Fruit fly (Drosophila melanogaster) whole organism, embryonic: ENCODE measurements around the gene fend.

Source experiments
- Atf3 ChIP-seq: fragments of 200-800 bp; sonication (Bioruptor generic); optimal IDR thresholded peaks from 3 replicates; lab custom pipeline; 2016; ENCODE audit warnings: missing biosample characterization, missing genetic modification characterization
- BEAF-32 ChIP-seq: fragments of 200-800 bp; sonication (Bioruptor generic); optimal IDR thresholded peaks from 3 replicates; lab custom pipeline; 2017; ENCODE audit warnings: missing biosample characterization, missing genetic modification characterization, mild to moderate bottlenecking, moderate library complexity, missing genetic modification reagents
- Bgb ChIP-seq: fragments of 200-800 bp; sonication (Bioruptor generic); IDR thresholded peaks from 2 replicates; pipeline ENCODE4 v1.3.6; 2022; ENCODE audit warnings: missing biosample characterization, missing genetic modification characterization; ENCODE audit not compliant: partially characterized antibody
- Bteb2 ChIP-seq: fragments of 200-800 bp; sonication (Bioruptor generic); optimal IDR thresholded peaks from 2 replicates; lab custom pipeline; 2016; ENCODE audit warnings: missing biosample characterization, missing genetic modification characterization
- CG10209 ChIP-seq: fragments of 200-800 bp; sonication (Bioruptor generic); optimal IDR thresholded peaks from 3 replicates; lab custom pipeline; 2017; ENCODE audit warnings: missing biosample characterization, mild to moderate bottlenecking, missing genetic modification characterization, missing genetic modification reagents
- CG1024 ChIP-seq: fragments of 200-800 bp; sonication (Bioruptor generic); IDR thresholded peaks from 2 replicates; pipeline ENCODE4 v1.3.6; 2022; ENCODE audit warnings: missing biosample characterization, missing genetic modification characterization
- CG10366 ChIP-seq: fragments of 200-800 bp; sonication (Bioruptor generic); IDR thresholded peaks from 2 replicates; pipeline ENCODE4 v1.3.6; 2022; ENCODE audit warnings: missing biosample characterization, missing genetic modification characterization
- CG10431 ChIP-seq: fragments of 200-800 bp; sonication (Bioruptor generic); optimal IDR thresholded peaks from 3 replicates; lab custom pipeline; 2018; ENCODE audit warnings: missing biosample characterization, mild to moderate bottlenecking, missing genetic modification characterization
- CG11456 ChIP-seq: fragments of 200-800 bp; sonication (Bioruptor generic); IDR thresholded peaks from 3 replicates; pipeline ENCODE4 v1.3.6; 2022; ENCODE audit warnings: missing biosample characterization, missing genetic modification characterization
- CG12219 ChIP-seq: fragments of 200-800 bp; sonication (Bioruptor generic); optimal IDR thresholded peaks from 3 replicates; lab custom pipeline; 2018; ENCODE audit warnings: missing biosample characterization, mild to moderate bottlenecking, missing genetic modification characterization
- CG13296 ChIP-seq: fragments of 200-800 bp; sonication (Bioruptor generic); optimal IDR thresholded peaks from 3 replicates; lab custom pipeline; 2018; ENCODE audit warnings: missing biosample characterization, mild to moderate bottlenecking, missing genetic modification characterization
- CG15601 ChIP-seq: fragments of 200-800 bp; sonication (Bioruptor generic); optimal IDR thresholded peaks from 3 replicates; lab custom pipeline; 2019; ENCODE audit warnings: missing biosample characterization, mild to moderate bottlenecking, missing genetic modification characterization, moderate library complexity
- CG16863 ChIP-seq: fragments of 200-800 bp; sonication (Bioruptor generic); optimal IDR thresholded peaks from 3 replicates; lab custom pipeline; 2016; ENCODE audit warnings: missing biosample characterization, missing genetic modification characterization
- CG30020 ChIP-seq: fragments of 200-800 bp; optimal IDR thresholded peaks from 2 replicates; lab custom pipeline; 2019; ENCODE audit warnings: missing biosample characterization, mild to moderate bottlenecking, missing genetic modification characterization, moderate library complexity
- CG32772 ChIP-seq: fragments of 200-800 bp; sonication (Bioruptor generic); IDR thresholded peaks from 2 replicates; pipeline ENCODE4 v1.3.6; 2022; ENCODE audit warnings: missing biosample characterization, missing genetic modification characterization
- CG6765 ChIP-seq: fragments of 200-800 bp; sonication (Bioruptor generic); optimal IDR thresholded peaks from 3 replicates; lab custom pipeline; 2017; ENCODE audit warnings: missing biosample characterization, mild to moderate bottlenecking, missing genetic modification characterization
- CG7556 ChIP-seq: fragments of 200-800 bp; sonication (Bioruptor generic); optimal IDR thresholded peaks from 2 replicates; lab custom pipeline; 2017; ENCODE audit warnings: missing biosample characterization, mild to moderate bottlenecking, missing genetic modification characterization
- CG7839 ChIP-seq: fragments of 200-800 bp; sonication (Bioruptor generic); optimal IDR thresholded peaks from 3 replicates; lab custom pipeline; 2018; ENCODE audit warnings: missing biosample characterization, mild to moderate bottlenecking, missing genetic modification characterization, moderate library complexity
- CG7987 ChIP-seq: fragments of 200-800 bp; sonication (Bioruptor generic); optimal IDR thresholded peaks from 2 replicates; lab custom pipeline; 2018; ENCODE audit warnings: missing biosample characterization, mild to moderate bottlenecking, missing genetic modification characterization, moderate library complexity
- Camta ChIP-seq: fragments of 200-800 bp; sonication (Bioruptor generic); optimal IDR thresholded peaks from 2 replicates; lab custom pipeline; 2016; ENCODE audit warnings: missing biosample characterization, missing genetic modification characterization
- CrebB ChIP-seq: fragments of 200-800 bp; sonication (Bioruptor generic); optimal IDR thresholded peaks from 3 replicates; lab custom pipeline; 2018; ENCODE audit warnings: missing biosample characterization, mild to moderate bottlenecking, missing genetic modification characterization
- Dad ChIP-seq: fragments of 200-800 bp; sonication (Bioruptor generic); optimal IDR thresholded peaks from 3 replicates; lab custom pipeline; 2016; ENCODE audit warnings: missing biosample characterization, missing genetic modification characterization
- Ets97D ChIP-seq: fragments of 200-800 bp; sonication (Bioruptor generic); optimal IDR thresholded peaks from 3 replicates; lab custom pipeline; 2016; ENCODE audit warnings: missing biosample characterization, missing genetic modification characterization
- HmgZ ChIP-seq: fragments of 200-800 bp; sonication (Bioruptor generic); optimal IDR thresholded peaks from 2 replicates; lab custom pipeline; 2018; ENCODE audit warnings: missing biosample characterization, mild to moderate bottlenecking, missing genetic modification characterization
- MESR4 ChIP-seq: fragments of 200-800 bp; sonication (Bioruptor generic); optimal IDR thresholded peaks from 2 replicates; lab custom pipeline; 2018; ENCODE audit warnings: missing biosample characterization, mild to moderate bottlenecking, missing genetic modification characterization, moderate library complexity
- Nf-YC ChIP-seq: fragments of 200-800 bp; optimal IDR thresholded peaks from 3 replicates; lab custom pipeline; 2019; ENCODE audit warnings: missing biosample characterization, mild to moderate bottlenecking, missing genetic modification characterization, moderate library complexity
- Pdp1 ChIP-seq, 2 experiments: fragments of 200-800 bp; sonication (Bioruptor generic); optimal IDR thresholded peaks; 3 replicates each; lab custom pipeline; 2016; ENCODE audit warnings: missing biosample characterization in 2 of 2, missing genetic modification characterization in 2 of 2, mild to moderate bottlenecking in 1 of 2, moderate library complexity in 1 of 2
- Ptx1 ChIP-seq: fragments of 200-800 bp; sonication (Bioruptor generic); IDR thresholded peaks from 2 replicates; pipeline ENCODE4 v1.3.6; 2022; ENCODE audit warnings: missing biosample characterization, missing genetic modification characterization
- Rfx ChIP-seq: fragments of 200-800 bp; sonication (Bioruptor generic); IDR thresholded peaks from 2 replicates; pipeline ENCODE4 v1.3.6; 2022; ENCODE audit warnings: missing biosample characterization, missing genetic modification characterization
- Scr ChIP-seq: fragments of 200-800 bp; sonication (Bioruptor generic); IDR thresholded peaks from 2 replicates; pipeline ENCODE4 v1.3.6; 2022; ENCODE audit warnings: missing biosample characterization, missing genetic modification characterization; ENCODE audit not compliant: partially characterized antibody
- Xbp1 ChIP-seq: fragments of 200-800 bp; sonication (Bioruptor generic); optimal IDR thresholded peaks from 3 replicates; lab custom pipeline; 2016; ENCODE audit warnings: missing biosample characterization, mild to moderate bottlenecking, missing genetic modification characterization
- ap ChIP-seq: fragments of 200-800 bp; sonication (Bioruptor generic); IDR thresholded peaks from 2 replicates; pipeline ENCODE4 v1.3.6; 2022; ENCODE audit warnings: missing biosample characterization, missing genetic modification characterization
- bsh ChIP-seq, 2 experiments: fragments of 200-800 bp; sonication (Bioruptor generic); optimal IDR thresholded peaks; 2 replicates each; lab custom pipeline; 2017 to 2018; ENCODE audit warnings: mild to moderate bottlenecking in 2 of 2, missing biosample characterization in 2 of 2, missing genetic modification characterization in 2 of 2, moderate library complexity in 1 of 2
- cato ChIP-seq: fragments of 200-800 bp; sonication (Bioruptor generic); optimal IDR thresholded peaks from 2 replicates; lab custom pipeline; 2016; ENCODE audit warnings: missing biosample characterization, missing genetic modification characterization, borderline replicate concordance
- chn ChIP-seq: fragments of 200-800 bp; sonication (Bioruptor generic); optimal IDR thresholded peaks from 2 replicates; lab custom pipeline; 2016; ENCODE audit warnings: missing biosample characterization, missing genetic modification characterization
- cwo ChIP-seq: fragments of 200-800 bp; sonication (Bioruptor generic); optimal IDR thresholded peaks from 3 replicates; lab custom pipeline; 2017; ENCODE audit warnings: missing biosample characterization, missing genetic modification characterization, mild to moderate bottlenecking, moderate library complexity, missing genetic modification reagents
- dysf ChIP-seq: fragments of 200-800 bp; sonication (Bioruptor generic); IDR thresholded peaks from 3 replicates; pipeline ENCODE4 v1.3.6; 2022; ENCODE audit warnings: missing biosample characterization, missing genetic modification characterization
- fd96Cb ChIP-seq: fragments of 200-800 bp; sonication (Bioruptor generic); optimal IDR thresholded peaks from 2 replicates; lab custom pipeline; 2018; ENCODE audit warnings: missing biosample characterization, mild to moderate bottlenecking, missing genetic modification characterization, moderate library complexity
- grau ChIP-seq: fragments of 200-800 bp; optimal IDR thresholded peaks from 3 replicates; lab custom pipeline; 2019; ENCODE audit warnings: missing biosample characterization, mild to moderate bottlenecking, missing genetic modification characterization, moderate library complexity
- hb ChIP-seq: fragments of 200-800 bp; sonication (Bioruptor generic); IDR thresholded peaks from 3 replicates; pipeline ENCODE4 v1.3.6; 2022; ENCODE audit warnings: missing biosample characterization, missing genetic modification characterization; ENCODE audit not compliant: partially characterized antibody
- pan ChIP-seq, 4 experiments: fragments of >200 bp in 3 of 4; fragments of 200-800 bp in 1 of 4; sonication (Bioruptor generic) in 1 of 4; optimal IDR thresholded peaks in 3 of 4; IDR thresholded peaks in 1 of 4; 2 replicates each; pipeline versions ENCODE4 v1.3.6 to Lab custom; 2017 to 2022; ENCODE audit warnings: missing biosample characterization in 2 of 4, missing genetic modification characterization in 2 of 4, mixed read lengths in 1 of 4
- peb ChIP-seq: fragments of 200-800 bp; sonication (Bioruptor generic); IDR thresholded peaks from 2 replicates; pipeline ENCODE4 v1.3.6; 2022; ENCODE audit warnings: missing biosample characterization, missing genetic modification characterization
- shn ChIP-seq: fragments of 200-800 bp; sonication (Bioruptor generic); optimal IDR thresholded peaks from 3 replicates; lab custom pipeline; 2016; ENCODE audit warnings: missing biosample characterization, missing genetic modification characterization
- stc ChIP-seq: fragments of 200-800 bp; sonication (Bioruptor generic); IDR thresholded peaks from 2 replicates; pipeline ENCODE4 v1.3.6; 2022; ENCODE audit warnings: missing biosample characterization, missing genetic modification characterization
- twi ChIP-seq: fragments of 200-800 bp; optimal IDR thresholded peaks from 2 replicates; lab custom pipeline; 2019; ENCODE audit warnings: missing biosample characterization, mild to moderate bottlenecking, missing genetic modification characterization, moderate library complexity
- unc-4 ChIP-seq: fragments of 200-800 bp; sonication (Bioruptor generic); IDR thresholded peaks from 2 replicates; pipeline ENCODE4 v1.3.6; 2022; ENCODE audit warnings: missing biosample characterization, missing genetic modification characterization; ENCODE audit not compliant: partially characterized antibody
- wdn ChIP-seq: fragments of 200-800 bp; sonication (Bioruptor generic); IDR thresholded peaks from 2 replicates; pipeline ENCODE4 v1.3.6; 2022; ENCODE audit warnings: missing biosample characterization, missing genetic modification characterization
- zf30C ChIP-seq: fragments of 200-800 bp; sonication (Bioruptor generic); optimal IDR thresholded peaks from 3 replicates; lab custom pipeline; 2018; ENCODE audit warnings: missing biosample characterization, mild to moderate bottlenecking, missing genetic modification characterization

Gene fend

DNA sequence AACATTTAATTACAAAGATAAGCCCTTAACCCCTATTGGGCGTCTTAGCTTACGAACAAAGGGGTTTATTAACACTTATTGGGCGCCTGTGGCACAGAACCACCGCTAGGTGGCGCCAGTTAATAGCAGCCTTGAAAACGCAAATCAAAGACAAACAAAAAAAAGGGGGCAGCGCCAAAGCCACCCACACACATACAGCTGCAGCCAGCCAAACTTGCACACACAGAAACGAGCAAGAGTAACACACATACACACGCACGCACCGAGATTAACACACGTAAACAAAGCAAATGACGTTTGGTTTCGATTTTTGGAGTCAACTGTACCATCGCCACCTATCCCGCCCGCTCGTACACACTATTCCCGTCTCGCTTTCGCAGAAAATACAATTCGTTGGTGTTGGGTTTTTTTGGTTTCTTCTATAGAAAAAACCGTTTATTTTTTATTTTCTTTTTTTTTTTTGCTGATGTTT lies 17.3 kb upstream of the fend start (continued):
- TF ChIP-seq CG13296 (GFP tag; lab: Kevin White, UChicago) (peak; percentile 40), CG12219 (no peak), CG10431 (peak; percentile 16), Bgb (GFP tag; lab: Robert Waterston, UW) (0 out of 2 replicates have a peak, but pooled peaks have one; percentile 30), Atf3 (GFP tag; lab: Kevin White, UChicago) (no peak), CG1024 (GFP tag; lab: Robert Waterston, UW) (peak; percentile 22; the same call in 1 of the 2 replicates), MESR4 (peak; percentile 40), pan (optimal IDR thresholded peaks at IDR 0.05; lab: Kevin White, UChicago) (no peak), pan (GFP tag; optimal IDR thresholded peaks at IDR 0.05 in 1 of 2, IDR thresholded peaks at IDR 0.05 in 1 of 2) (peak in 1 of 2 experiments; percentile 55), BEAF-32 (GFP tag; lab: Kevin White, UChicago) (peak; percentile 5), Pdp1 (GFP tag; optimal IDR thresholded peaks at IDR 0.05; lab: Kevin White, UChicago) (peak in 1 of 2 experiments; percentile 47), HmgZ (peak; percentile 54), CG10209 (GFP tag; lab: Kevin White, UChicago) (no peak), Rfx (GFP tag; lab: Robert Waterston, UW) (peak; percentile 35), Camta (no peak), hb (GFP tag; lab: Robert Waterston, UW) (no peak), shn (GFP tag; lab: Kevin White, UChicago) (no peak), fd96Cb (tag; lab: Kevin White, UChicago) (no peak), CrebB (tag; lab: Kevin White, UChicago) (peak; percentile 12), peb (GFP tag; lab: Robert Waterston, UW) (no peak), cwo (GFP tag; lab: Kevin White, UChicago) (peak; percentile 39), dysf (GFP tag; lab: Robert Waterston, UW) (peak; percentile 34; the same call in 1 of the 3 replicates), cato (GFP tag; lab: Kevin White, UChicago) (no peak), CG10366 (GFP tag; lab: Robert Waterston, UW) (0 out of 2 replicates have a peak, but pooled peaks have one; percentile 18), CG32772 (0 out of 2 replicates have a peak, but pooled peaks have one; percentile 29), Scr (GFP tag; lab: Robert Waterston, UW) (no peak), zf30C (GFP tag; lab: Kevin White, UChicago) (peak; percentile 43), chn (peak; percentile 86), ap (GFP tag; lab: Robert Waterston, UW) (no peak), wdn (GFP tag; lab: Robert Waterston, UW) (peak; percentile 96), Xbp1 (GFP tag; lab: Kevin White, UChicago) (peak; percentile 39), CG6765 (GFP tag; lab: Kevin White, UChicago) (peak; percentile 1), Bteb2 (peak; percentile 17), CG7556 (GFP tag; lab: Kevin White, UChicago) (peak; percentile 32), Dad (GFP tag; lab: Kevin White, UChicago) (peak; percentile 6), CG16863 (no peak), Ptx1 (GFP tag; lab: Robert Waterston, UW) (peak; percentile 57; the same call in 1 of the 2 replicates), twi (tag; lab: Kevin White, UChicago) (no peak), CG7987 (no peak), CG15601 (tag; lab: Kevin White, UChicago) (peak; percentile 24), stc (GFP tag; lab: Robert Waterston, UW) (0 out of 2 replicates have a peak, but pooled peaks have one; percentile 11), CG30020 (no peak), Ets97D (GFP tag; lab: Kevin White, UChicago) (peak; percentile 15), bsh (GFP tag; optimal IDR thresholded peaks at IDR 0.05; lab: Kevin White, UChicago) (peak; percentile 19 to 20), unc-4 (GFP tag; lab: Robert Waterston, UW) (0 out of 2 replicates have a peak, but pooled peaks have one; percentile 23), CG11456 (GFP tag; lab: Robert Waterston, UW) (peak; percentile 60; the same call in 1 of the 3 replicates), grau (tag; lab: Kevin White, UChicago) (peak; percentile 44), CG7839 (tag; lab: Kevin White, UChicago) (peak; percentile 33), Nf-YC (tag; lab: Kevin White, UChicago) (peak; percentile 76)
